Worm (Caenorhabditis elegans): Measurements from ENCODE around the gene grl-6.

The grl-6 gene

ce11 chrX:6450839-6451491 lies at the start of gene grl-6, which contains the start of gene K10C2.6:
Gene grl-6 (minus strand): TSS chrX:6450939.
Gene K10C2.6 (plus strand): TSS chrX:6451441.
- TF ChIP-seq nfya-1 (tag; optimal IDR thresholded peaks at IDR 0.05), result no peak
- TF ChIP-seq ceh-48 (tag; optimal IDR thresholded peaks at IDR 0.05), result no peak
- TF ChIP-seq fkh-6 (tag; optimal IDR thresholded peaks at IDR 0.05), result no peak
- TF ChIP-seq ceh-14 (tag; optimal IDR thresholded peaks at IDR 0.05), result no peak

ce11 chrX:6499736-6500135 lies 49.0 kb upstream of the grl-6 start, which contains the start of gene actl-1:
Gene actl-1 (minus strand): TSS chrX:6499836.
- TF ChIP-seq ceh-30 (tag; optimal IDR thresholded peaks at IDR 0.05), result no peak
- TF ChIP-seq npax-4 (tag; optimal IDR thresholded peaks at IDR 0.05), result no peak
- TF ChIP-seq gmeb-2 (tag; optimal IDR thresholded peaks at IDR 0.05), result no peak
- TF ChIP-seq rnt-1 (tag; optimal IDR thresholded peaks at IDR 0.05), result no peak
- TF ChIP-seq unc-55 (GFP tag; optimal IDR thresholded peaks at IDR 0.05), result no peak
- no peak for TF ChIP-seq pqm-1 (tag; optimal IDR thresholded peaks at IDR 0.05)
- TF ChIP-seq K09A11.1 (tag; optimal IDR thresholded peaks at IDR 0.05; ENCODE audit: insufficient read depth), result no peak
- TF ChIP-seq ttx-3 (tag; optimal IDR thresholded peaks at IDR 0.05), result no peak
- no peak for TF ChIP-seq fax-1 (tag; optimal IDR thresholded peaks at IDR 0.05)
- TF ChIP-seq odd-2 (tag; optimal IDR thresholded peaks at IDR 0.05), result no peak
- no peak for TF ChIP-seq ceh-9 (tag; optimal IDR thresholded peaks at IDR 0.05)
- TF ChIP-seq unc-3 (GFP tag; conservative IDR thresholded peaks at IDR 0.05), result no peak
- TF ChIP-seq unc-3 (tag; optimal IDR thresholded peaks at IDR 0.05), result no peak

DNA sequence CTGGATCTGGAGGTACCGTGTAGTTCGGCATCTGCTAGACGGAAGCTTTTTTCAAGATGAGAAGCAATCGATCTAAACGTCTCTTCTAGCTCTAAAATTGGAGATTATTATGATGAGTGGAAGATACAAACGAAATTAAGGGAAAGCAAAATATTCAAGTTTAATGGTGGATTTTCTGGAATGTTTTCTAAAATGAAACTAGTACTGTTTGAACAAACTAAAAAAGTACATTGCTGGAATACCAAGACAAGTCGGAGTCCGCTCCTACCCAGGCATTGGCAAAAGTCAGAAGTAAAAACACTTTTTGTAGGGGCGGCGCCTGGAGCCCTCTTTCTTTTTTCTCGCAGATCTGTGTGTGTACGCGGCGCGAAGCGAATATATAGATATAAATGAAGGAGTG lies 34.0 kb upstream of the grl-6 start, which contains the start of gene gar-1:
Gene gar-1 (minus strand): TSS at position 101 of the 400 bp plus-strand sequence.
- TF ChIP-seq dmd-4 (tag; optimal IDR thresholded peaks at IDR 0.05; ENCODE audit: borderline replicate concordance), result no peak
- TF ChIP-seq unc-55 (GFP tag; optimal IDR thresholded peaks at IDR 0.05), result no peak
- TF ChIP-seq fkh-10 (GFP tag; optimal IDR thresholded peaks at IDR 0.05), result no peak
- no peak for TF ChIP-seq elt-4 (tag; optimal IDR thresholded peaks at IDR 0.05)
- no peak for TF ChIP-seq hlh-30 (tag; optimal IDR thresholded peaks at IDR 0.05; ENCODE audit: insufficient read depth)
- TF ChIP-seq Y22D7AL.16 (tag; optimal IDR thresholded peaks at IDR 0.05), result no peak
- TF ChIP-seq dve-1 (tag; optimal IDR thresholded peaks at IDR 0.05), result no peak
- no peak for TF ChIP-seq unc-86 (tag; optimal IDR thresholded peaks at IDR 0.05)
- no peak for TF ChIP-seq ceh-2 (tag; optimal IDR thresholded peaks at IDR 0.05)
- no peak for TF ChIP-seq K02D7.2 (tag; optimal IDR thresholded peaks at IDR 0.05)
- TF ChIP-seq ets-4 (tag; optimal IDR thresholded peaks at IDR 0.05), result no peak
- no peak for TF ChIP-seq pqm-1 (tag; optimal IDR thresholded peaks at IDR 0.05)
- TF ChIP-seq ahr-1 (tag; optimal IDR thresholded peaks at IDR 0.05), result no peak
- no peak for TF ChIP-seq sox-4 (tag; optimal IDR thresholded peaks at IDR 0.05)
- no peak for TF ChIP-seq hlh-8 (tag; optimal IDR thresholded peaks at IDR 0.05)
- TF ChIP-seq ceh-19 (GFP tag; optimal IDR thresholded peaks at IDR 0.05), result no peak
- no peak for TF ChIP-seq ceh-31 (tag; optimal IDR thresholded peaks at IDR 0.05)
- TF ChIP-seq pag-3 (tag; optimal IDR thresholded peaks at IDR 0.05; ENCODE audit: borderline replicate concordance), result no peak

ce11 chrX:6476540-6476939 lies 25.8 kb upstream of the grl-6 start, which contains the start of gene C15B12.1:
Gene C15B12.1 (plus strand): TSS chrX:6476810.
- TF ChIP-seq K02D7.2 (tag; optimal IDR thresholded peaks at IDR 0.05) (no peak), elt-2 (tag; optimal IDR thresholded peaks at IDR 0.05) (peak; percentile 59)

ce11 chrX:6473698-6474314 lies 23.1 kb upstream of the grl-6 start, which contains the start of the genes C15B12.4 and C15B12.8:
Gene C15B12.4 (minus strand): TSS chrX:6473748.
Gene C15B12.8 (plus strand): TSS chrX:6474264.
- TF ChIP-seq eyg-1 (tag; optimal IDR thresholded peaks at IDR 0.05), result no peak
- peak; percentile 54 for TF ChIP-seq elt-2 (tag; optimal IDR thresholded peaks at IDR 0.05)

Measured in whole organism, late embryonic.